Worm (Caenorhabditis elegans) whole organism, L4 larva: ENCODE measurements around the gene nlp-13.

ENCODE experiments used
- dmd-6 ChIP-seq: fragments of 200-800 bp; sonication (Bioruptor generic); IDR thresholded peaks from 2 replicates; pipeline ENCODE4 v1.3.6; 2022; ENCODE audit warnings: missing genetic modification reagents, missing genetic modification characterization, missing compliant biosample characterization
- nhr-42 ChIP-seq: fragments of 200-800 bp; sonication (Bioruptor generic); IDR thresholded peaks from 2 replicates; pipeline ENCODE4 v1.3.6; 2022; ENCODE audit warnings: missing genetic modification characterization, missing compliant biosample characterization
- rbr-2 ChIP-seq: sonication (generic microtip); optimal IDR thresholded peaks from 2 replicates; lab custom pipeline; 2016; ENCODE audit warnings: missing genotype, missing genetic modification characterization, missing compliant biosample characterization
- unc-39 ChIP-seq: sonication (generic microtip); optimal IDR thresholded peaks from 2 replicates; lab custom pipeline; 2017; ENCODE audit warnings: missing biosample characterization, missing genetic modification characterization
- zfp-2 ChIP-seq: sonication (generic microtip); optimal IDR thresholded peaks from 2 replicates; lab custom pipeline; 2016; ENCODE audit warnings: mild to moderate bottlenecking, missing genetic modification characterization, missing compliant biosample characterization

DNA sequence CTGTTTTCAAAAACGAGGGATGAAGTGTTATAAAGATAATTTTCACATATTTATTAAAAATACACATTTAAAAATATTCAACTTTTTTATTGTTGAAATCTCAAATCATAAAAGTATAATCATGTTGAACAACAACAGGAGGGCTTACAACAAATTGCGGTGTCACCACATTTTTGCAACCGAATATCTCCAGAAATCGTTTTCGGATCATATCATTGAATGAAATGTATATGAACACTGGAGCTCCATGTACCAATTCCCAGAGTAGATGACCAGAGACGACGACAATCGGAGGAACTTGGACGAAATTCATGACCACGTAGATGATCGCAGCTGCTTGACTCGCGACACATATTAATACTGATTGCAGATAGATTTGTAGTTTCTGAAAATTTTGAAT lies 25.2 kb downstream of the nlp-13 start:
- no peak for TF ChIP-seq dmd-6 (GFP tag; lab: Robert Waterston, UW)
- TF ChIP-seq nhr-42 (GFP tag; lab: Robert Waterston, UW) = no peak
- TF ChIP-seq unc-39 = no peak
- TF ChIP-seq zfp-2 (tag; lab: Kevin White, UChicago) = no peak
- no peak for TF ChIP-seq rbr-2 (tag; lab: Kevin White, UChicago)
